Fruit fly (Drosophila melanogaster) whole organism, embryonic: ENCODE measurements around the gene morgue.
A peak's percentile ranks its signal among the peaks of the same experiment; 100 is the strongest.

Experiments used
- ATbp ChIP-seq: fragments of 200-800 bp; sonication (Bioruptor generic); optimal IDR thresholded peaks from 2 replicates; lab custom pipeline; 2017; ENCODE audit warnings: missing biosample characterization, mild to moderate bottlenecking, missing genetic modification characterization, missing genetic modification reagents
- B-H2 ChIP-seq: fragments of 200-800 bp; sonication (Bioruptor generic); optimal IDR thresholded peaks from 2 replicates; lab custom pipeline; 2018; ENCODE audit warnings: missing biosample characterization, mild to moderate bottlenecking, missing genetic modification characterization
- Blimp-1 ChIP-seq: fragments of 200-800 bp; sonication (Bioruptor generic); optimal IDR thresholded peaks from 3 replicates; lab custom pipeline; 2018; ENCODE audit warnings: missing biosample characterization, missing genetic modification characterization, mild to moderate bottlenecking, moderate library complexity, missing genetic modification reagents
- BtbVII ChIP-seq: fragments of 200-800 bp; sonication (Bioruptor generic); optimal IDR thresholded peaks from 3 replicates; lab custom pipeline; 2017; ENCODE audit warnings: missing biosample characterization, mild to moderate bottlenecking, missing genetic modification characterization
- CG12071 ChIP-seq: fragments of 200-800 bp; sonication (Bioruptor generic); optimal IDR thresholded peaks from 3 replicates; lab custom pipeline; 2018; ENCODE audit warnings: missing biosample characterization, mild to moderate bottlenecking, missing genetic modification characterization
- CG13287 ChIP-seq: fragments of 200-800 bp; sonication (Bioruptor generic); IDR thresholded peaks from 2 replicates; pipeline ENCODE4 v1.3.6; 2022; ENCODE audit warnings: missing biosample characterization, missing genetic modification characterization; ENCODE audit not compliant: partially characterized antibody
- CG13296 ChIP-seq: fragments of 200-800 bp; sonication (Bioruptor generic); optimal IDR thresholded peaks from 3 replicates; lab custom pipeline; 2018; ENCODE audit warnings: missing biosample characterization, mild to moderate bottlenecking, missing genetic modification characterization
- CG13624 ChIP-seq: fragments of 200-800 bp; sonication (Bioruptor generic); optimal IDR thresholded peaks from 2 replicates; lab custom pipeline; 2016; ENCODE audit warnings: missing biosample characterization, missing genetic modification characterization
- CG13775 ChIP-seq: fragments of 200-800 bp; sonication (Bioruptor generic); optimal IDR thresholded peaks from 3 replicates; lab custom pipeline; 2017; ENCODE audit warnings: missing biosample characterization, mild to moderate bottlenecking, missing genetic modification characterization
- CG13894 ChIP-seq: fragments of 200-800 bp; sonication (Bioruptor generic); optimal IDR thresholded peaks from 3 replicates; lab custom pipeline; 2018; ENCODE audit warnings: missing biosample characterization, mild to moderate bottlenecking, missing genetic modification characterization, moderate library complexity
- CG15269 ChIP-seq: fragments of 200-800 bp; sonication (Bioruptor generic); optimal IDR thresholded peaks from 2 replicates; lab custom pipeline; 2018; ENCODE audit warnings: missing biosample characterization, mild to moderate bottlenecking, missing genetic modification characterization, moderate library complexity
- CG15601 ChIP-seq: fragments of 200-800 bp; sonication (Bioruptor generic); optimal IDR thresholded peaks from 3 replicates; lab custom pipeline; 2019; ENCODE audit warnings: missing biosample characterization, mild to moderate bottlenecking, missing genetic modification characterization, moderate library complexity
- CG2678 ChIP-seq: fragments of 200-800 bp; sonication (Bioruptor generic); optimal IDR thresholded peaks from 3 replicates; lab custom pipeline; 2019; ENCODE audit warnings: missing biosample characterization, mild to moderate bottlenecking, missing genetic modification characterization, moderate library complexity
- CG2889 ChIP-seq: fragments of 200-800 bp; sonication (Bioruptor generic); IDR thresholded peaks from 3 replicates; pipeline ENCODE4 v1.3.6; 2022; ENCODE audit warnings: missing biosample characterization, missing genetic modification characterization
- CG31224 ChIP-seq: fragments of 200-800 bp; sonication (Bioruptor generic); IDR thresholded peaks from 2 replicates; pipeline ENCODE4 v1.3.6; 2022; ENCODE audit warnings: missing biosample characterization, missing genetic modification characterization
- CG32532 ChIP-seq: fragments of 200-800 bp; sonication (Bioruptor generic); IDR thresholded peaks from 2 replicates; pipeline ENCODE4 v1.3.6; 2022; ENCODE audit warnings: missing biosample characterization, missing genetic modification characterization
- CG4854 ChIP-seq: fragments of 200-800 bp; sonication (Bioruptor generic); optimal IDR thresholded peaks from 2 replicates; lab custom pipeline; 2016; ENCODE audit warnings: missing biosample characterization, missing genetic modification characterization, inconsistent platforms
- CG8089 ChIP-seq: fragments of 200-800 bp; sonication (Bioruptor generic); optimal IDR thresholded peaks from 3 replicates; lab custom pipeline; 2016; ENCODE audit warnings: missing biosample characterization, missing genetic modification characterization
- CG8944 ChIP-seq: fragments of 200-800 bp; sonication (Bioruptor generic); optimal IDR thresholded peaks from 3 replicates; lab custom pipeline; 2016; ENCODE audit warnings: missing biosample characterization, missing genetic modification characterization
- Dll ChIP-seq: fragments of 200-800 bp; sonication (Bioruptor generic); IDR thresholded peaks from 4 replicates; pipeline ENCODE4 v1.3.6; 2022; ENCODE audit warnings: missing biosample characterization, missing genetic modification characterization; ENCODE audit not compliant: partially characterized antibody
- Drgx ChIP-seq: fragments of 200-800 bp; sonication (Bioruptor generic); IDR thresholded peaks from 2 replicates; pipeline ENCODE4 v1.3.6; 2022; ENCODE audit warnings: missing biosample characterization, missing genetic modification characterization
- Hmx ChIP-seq: fragments of 200-800 bp; sonication (Bioruptor generic); optimal IDR thresholded peaks from 2 replicates; lab custom pipeline; 2016; ENCODE audit warnings: missing biosample characterization, missing genetic modification characterization
- Hr78 ChIP-seq, 2 experiments: fragments of 200-800 bp in 1 of 2; fragments of >200 bp in 1 of 2; sonication (Bioruptor generic) in 1 of 2; optimal IDR thresholded peaks; 2 replicates each; lab custom pipeline; 2017 to 2019; ENCODE audit warnings: missing biosample characterization in 2 of 2, missing genetic modification characterization in 2 of 2, mild to moderate bottlenecking in 1 of 2, moderate library complexity in 1 of 2
- Jarid2 ChIP-seq: fragments of 200-800 bp; sonication (Bioruptor generic); optimal IDR thresholded peaks from 3 replicates; lab custom pipeline; 2017; ENCODE audit warnings: mild to moderate bottlenecking, missing biosample characterization, missing genetic modification reagents, missing genetic modification characterization
- Lpt ChIP-seq: fragments of >200 bp; optimal IDR thresholded peaks from 2 replicates; lab custom pipeline; 2018; ENCODE audit warnings: missing biosample characterization, missing genetic modification characterization
- Max ChIP-seq: fragments of 200-800 bp; sonication (Bioruptor generic); optimal IDR thresholded peaks from 2 replicates; lab custom pipeline; 2016; ENCODE audit warnings: missing biosample characterization, mild to moderate bottlenecking, missing genetic modification characterization
- Med ChIP-seq: fragments of 200-800 bp; sonication (Bioruptor generic); peaks from one replicate; lab custom pipeline; 2016; ENCODE audit warnings: missing biosample characterization, missing genetic modification characterization, mild to moderate bottlenecking, inconsistent platforms, moderate library complexity
- Tbp ChIP-seq: fragments of >200 bp; optimal IDR thresholded peaks from 2 replicates; lab custom pipeline; 2018; ENCODE audit warnings: missing biosample characterization, missing genetic modification characterization
- ab ChIP-seq: fragments of 200-800 bp; sonication (Bioruptor generic); optimal IDR thresholded peaks from 2 replicates; lab custom pipeline; 2016; ENCODE audit warnings: missing biosample characterization, missing genetic modification characterization
- ash1 ChIP-seq: fragments of 200-800 bp; sonication (Bioruptor generic); optimal IDR thresholded peaks from 2 replicates; lab custom pipeline; 2018; ENCODE audit warnings: missing biosample characterization, mild to moderate bottlenecking, missing genetic modification characterization
- cg ChIP-seq: fragments of 200-800 bp; sonication (Bioruptor generic); optimal IDR thresholded peaks from 3 replicates; lab custom pipeline; 2019; ENCODE audit warnings: missing biosample characterization, mild to moderate bottlenecking, missing genetic modification characterization, moderate library complexity
- ci ChIP-seq: fragments of 200-800 bp; sonication (Bioruptor generic); IDR thresholded peaks from 3 replicates; pipeline ENCODE4 v1.3.6; 2022; ENCODE audit warnings: missing biosample characterization, missing genetic modification characterization
- cwo ChIP-seq: fragments of 200-800 bp; sonication (Bioruptor generic); optimal IDR thresholded peaks from 3 replicates; lab custom pipeline; 2017; ENCODE audit warnings: missing biosample characterization, missing genetic modification characterization, mild to moderate bottlenecking, moderate library complexity, missing genetic modification reagents
- danr ChIP-seq: fragments of 200-800 bp; sonication (Bioruptor generic); IDR thresholded peaks from 2 replicates; pipeline ENCODE4 v1.3.6; 2022; ENCODE audit warnings: missing biosample characterization, missing genetic modification characterization
- ems ChIP-seq: fragments of 200-800 bp; sonication (Bioruptor generic); optimal IDR thresholded peaks from 3 replicates; lab custom pipeline; 2016; ENCODE audit warnings: missing biosample characterization, missing genetic modification characterization
- exex ChIP-seq: fragments of 200-800 bp; sonication (Bioruptor generic); optimal IDR thresholded peaks from 4 replicates; lab custom pipeline; 2018; ENCODE audit warnings: missing biosample characterization, mild to moderate bottlenecking, missing genetic modification characterization, moderate library complexity
- ftz-f1 ChIP-seq: fragments of 200-800 bp; sonication (Bioruptor generic); optimal IDR thresholded peaks from 2 replicates; lab custom pipeline; 2016; ENCODE audit warnings: missing biosample characterization, missing genetic modification characterization
- grn ChIP-seq: fragments of 200-800 bp; sonication (Bioruptor generic); optimal IDR thresholded peaks from 3 replicates; lab custom pipeline; 2017; ENCODE audit warnings: missing biosample characterization, missing genetic modification characterization
- gsb-n ChIP-seq: fragments of 200-800 bp; sonication (Bioruptor generic); optimal IDR thresholded peaks from 3 replicates; lab custom pipeline; 2018; ENCODE audit warnings: missing biosample characterization, mild to moderate bottlenecking, missing genetic modification characterization
- hb ChIP-seq: fragments of 200-800 bp; sonication (Bioruptor generic); IDR thresholded peaks from 3 replicates; pipeline ENCODE4 v1.3.6; 2022; ENCODE audit warnings: missing biosample characterization, missing genetic modification characterization; ENCODE audit not compliant: partially characterized antibody
- lab ChIP-seq: fragments of 200-800 bp; sonication (Bioruptor generic); optimal IDR thresholded peaks from 3 replicates; lab custom pipeline; 2017; ENCODE audit warnings: missing biosample characterization, missing genetic modification characterization, mild to moderate bottlenecking, moderate library complexity, missing genetic modification reagents
- lov ChIP-seq, 2 experiments: fragments of 200-800 bp in 1 of 2; fragments of >200 bp in 1 of 2; sonication (Bioruptor generic) in 1 of 2; IDR thresholded peaks in 1 of 2; optimal IDR thresholded peaks in 1 of 2; 2 replicates in 1 of 2; 3 replicates in 1 of 2; pipeline versions ENCODE4 v1.3.6 to Lab custom; 2017 to 2022; ENCODE audit warnings: missing biosample characterization in 1 of 2, missing genetic modification characterization in 1 of 2
- mirr ChIP-seq: fragments of 200-800 bp; sonication (Bioruptor generic); optimal IDR thresholded peaks from 3 replicates; lab custom pipeline; 2018; ENCODE audit warnings: missing biosample characterization, mild to moderate bottlenecking, missing genetic modification characterization
- salm ChIP-seq: fragments of 200-800 bp; sonication (Bioruptor generic); optimal IDR thresholded peaks from 2 replicates; lab custom pipeline; 2018; ENCODE audit warnings: missing biosample characterization, mild to moderate bottlenecking, missing genetic modification characterization
- sens ChIP-seq: fragments of 200-800 bp; sonication (Bioruptor generic); peaks from one replicate; lab custom pipeline; 2016; ENCODE audit warnings: missing biosample characterization, missing genetic modification characterization
- slp2 ChIP-seq: fragments of 200-800 bp; sonication (Bioruptor generic); optimal IDR thresholded peaks from 2 replicates; lab custom pipeline; 2016; ENCODE audit warnings: missing biosample characterization, missing genetic modification characterization
- sug ChIP-seq: fragments of 200-800 bp; optimal IDR thresholded peaks from 2 replicates; lab custom pipeline; 2019; ENCODE audit warnings: missing biosample characterization, mild to moderate bottlenecking, missing genetic modification characterization, moderate library complexity
- tio ChIP-seq: fragments of 200-800 bp; sonication (Bioruptor generic); optimal IDR thresholded peaks from 2 replicates; lab custom pipeline; 2017; ENCODE audit warnings: missing biosample characterization, missing genetic modification characterization, inconsistent platforms
- zf30C ChIP-seq: fragments of 200-800 bp; sonication (Bioruptor generic); optimal IDR thresholded peaks from 3 replicates; lab custom pipeline; 2018; ENCODE audit warnings: missing biosample characterization, mild to moderate bottlenecking, missing genetic modification characterization

morgue gene

dm6 chr2L:4476672-4477273 is 32.3 kb upstream of the morgue start, which contains the start of gene ine (continued):
- TF ChIP-seq ash1 (no peak), CG8944 (GFP tag; lab: Kevin White, UChicago) (no peak), ems (GFP tag; lab: Kevin White, UChicago) (no peak), danr (GFP tag; lab: Robert Waterston, UW) (no peak), ab (GFP tag; lab: Kevin White, UChicago) (no peak), cwo (GFP tag; lab: Kevin White, UChicago) (peak; percentile 64), Tbp (no peak), gsb-n (tag; lab: Kevin White, UChicago) (no peak), ci (no peak), Hmx (GFP tag; lab: Kevin White, UChicago) (no peak), CG8089 (GFP tag; lab: Kevin White, UChicago) (no peak), Max (GFP tag; lab: Kevin White, UChicago) (no peak), CG13775 (no peak), CG13287 (GFP tag; lab: Robert Waterston, UW) (peak; percentile 34; the same call in 1 of the 2 replicates), lab (GFP tag; lab: Kevin White, UChicago) (no peak), Med (GFP tag; lab: Kevin White, UChicago) (peak; percentile 74), Drgx (GFP tag; lab: Robert Waterston, UW) (peak; percentile 46; the same call in 1 of the 2 replicates), ftz-f1 (GFP tag; lab: Kevin White, UChicago) (no peak), Lpt (no peak), CG31224 (GFP tag; lab: Robert Waterston, UW) (no peak), B-H2 (GFP tag; lab: Kevin White, UChicago) (no peak), CG32532 (GFP tag; lab: Robert Waterston, UW) (peak; percentile 22; the same call in 1 of the 2 replicates), Dll (0 out of 4 replicates have a peak, but pooled peaks have one; percentile 12), mirr (GFP tag; lab: Kevin White, UChicago) (peak; percentile 63), CG13894 (tag; lab: Kevin White, UChicago) (peak; percentile 98), tio (GFP tag; lab: Kevin White, UChicago) (no peak), Jarid2 (GFP tag; lab: Kevin White, UChicago) (peak; percentile 56)

dm6 chr2L:4475422-4475821 is 30.9 kb upstream of the morgue start:
- TF ChIP-seq CG2889 (GFP tag; lab: Robert Waterston, UW): no peak
- TF ChIP-seq CG15269: peak; percentile 6
- peak; percentile 0 for TF ChIP-seq exex
- TF ChIP-seq sug (tag; lab: Kevin White, UChicago): no peak
- TF ChIP-seq zf30C: no peak
- no peak for TF ChIP-seq lov (optimal IDR thresholded peaks at IDR 0.05; lab: Kevin White, UChicago)
- TF ChIP-seq lov (GFP tag; IDR thresholded peaks at IDR 0.05; lab: Robert Waterston, UW): no peak
- no peak for TF ChIP-seq cg
- peak; percentile 53 for TF ChIP-seq grn (GFP tag; lab: Kevin White, UChicago)
- TF ChIP-seq CG13296 (GFP tag; lab: Kevin White, UChicago): peak; percentile 6
- peak; percentile 24 for TF ChIP-seq Blimp-1
- peak; percentile 15 for TF ChIP-seq lab (GFP tag; lab: Kevin White, UChicago)
- no peak for TF ChIP-seq hb
- TF ChIP-seq CG4854 (GFP tag; lab: Kevin White, UChicago): no peak
- TF ChIP-seq ci: no peak
- TF ChIP-seq CG13624 (GFP tag; lab: Kevin White, UChicago): no peak
- no peak for TF ChIP-seq slp2 (GFP tag; lab: Kevin White, UChicago)
- TF ChIP-seq salm (tag; lab: Kevin White, UChicago): peak; percentile 30
- TF ChIP-seq CG12071 (GFP tag; lab: Kevin White, UChicago): peak; percentile 27
- peak; percentile 15 for TF ChIP-seq BtbVII (GFP tag; lab: Kevin White, UChicago)
- peak; percentile 65 for TF ChIP-seq ATbp (GFP tag; lab: Kevin White, UChicago)
- peak; percentile 34 for TF ChIP-seq CG2678 (tag; lab: Kevin White, UChicago)
- TF ChIP-seq Hr78 (GFP tag; optimal IDR thresholded peaks at IDR 0.05; lab: Kevin White, UChicago): peak in 1 of 2 experiments; percentile 79
- TF ChIP-seq CG15601 (tag; lab: Kevin White, UChicago): peak; percentile 15
- TF ChIP-seq sens (GFP tag; lab: Kevin White, UChicago): peak; percentile 66
